Fruit fly (Drosophila melanogaster) whole organism, adult: Measurements from ENCODE around the gene janA.
A peak's percentile ranks its signal among the peaks of the same experiment; 100 is the strongest.

Source experiments
- CG11617 ChIP-seq: fragments of 200-800 bp; sonication (Bioruptor generic); optimal IDR thresholded peaks from 2 replicates; lab custom pipeline; 2017; ENCODE audit warnings: mild to moderate bottlenecking, missing biosample characterization, missing genetic modification reagents, missing genetic modification characterization
- CG12768 ChIP-seq: fragments of 200-800 bp; sonication (Bioruptor generic); optimal IDR thresholded peaks from 2 replicates; lab custom pipeline; 2017; ENCODE audit warnings: missing biosample characterization, missing genetic modification characterization, mild to moderate bottlenecking, moderate library complexity, missing genetic modification reagents
- CG14711 ChIP-seq: fragments of 200-800 bp; sonication (Bioruptor generic); optimal IDR thresholded peaks from 2 replicates; lab custom pipeline; 2018; ENCODE audit warnings: missing biosample characterization, mild to moderate bottlenecking, missing genetic modification characterization, moderate library complexity
- CG1620 ChIP-seq: fragments of 200-800 bp; sonication (Bioruptor generic); optimal IDR thresholded peaks from 2 replicates; lab custom pipeline; 2016; ENCODE audit warnings: missing biosample characterization, missing genetic modification characterization
- CG33017 ChIP-seq: fragments of 200-800 bp; sonication (Bioruptor generic); optimal IDR thresholded peaks from 2 replicates; lab custom pipeline; 2018; ENCODE audit warnings: missing biosample characterization, mild to moderate bottlenecking, missing genetic modification characterization, moderate library complexity
- CG5204 ChIP-seq: fragments of 200-800 bp; sonication (Bioruptor generic); optimal IDR thresholded peaks from 2 replicates; lab custom pipeline; 2016; ENCODE audit warnings: missing biosample characterization, missing genetic modification characterization
- CG7045 ChIP-seq: fragments of 200-800 bp; sonication (Bioruptor generic); optimal IDR thresholded peaks from 2 replicates; lab custom pipeline; 2017; ENCODE audit warnings: missing biosample characterization, mild to moderate bottlenecking, missing genetic modification characterization
- CG7101 ChIP-seq: fragments of 200-800 bp; sonication (Bioruptor generic); optimal IDR thresholded peaks from 2 replicates; lab custom pipeline; 2018; ENCODE audit warnings: missing biosample characterization, mild to moderate bottlenecking, missing genetic modification characterization, moderate library complexity
- Clk ChIP-seq: fragments of 200-800 bp; sonication (Bioruptor generic); optimal IDR thresholded peaks from 2 replicates; lab custom pipeline; 2017; ENCODE audit warnings: missing biosample characterization, missing genetic modification characterization
- Crg-1 ChIP-seq: fragments of 200-800 bp; sonication (Bioruptor generic); optimal IDR thresholded peaks from 2 replicates; lab custom pipeline; 2016; ENCODE audit warnings: missing biosample characterization, missing genetic modification characterization
- Hr96 ChIP-seq: fragments of 200-800 bp; sonication (Bioruptor generic); optimal IDR thresholded peaks from 2 replicates; lab custom pipeline; 2016; ENCODE audit warnings: missing biosample characterization, missing genetic modification characterization
- Mnt ChIP-seq: fragments of 200-800 bp; sonication (Bioruptor generic); optimal IDR thresholded peaks from 2 replicates; lab custom pipeline; 2016; ENCODE audit warnings: missing biosample characterization, mild to moderate bottlenecking, missing genetic modification characterization
- bab1 ChIP-seq: fragments of 200-800 bp; sonication (Bioruptor generic); optimal IDR thresholded peaks from 3 replicates; lab custom pipeline; 2019; ENCODE audit warnings: missing biosample characterization, mild to moderate bottlenecking, missing genetic modification characterization, moderate library complexity
- cic ChIP-seq: fragments of 200-800 bp; sonication (Bioruptor generic); optimal IDR thresholded peaks from 2 replicates; lab custom pipeline; 2017; ENCODE audit warnings: missing biosample characterization, mild to moderate bottlenecking, missing genetic modification characterization, moderate library complexity
- cnc ChIP-seq, 2 experiments: fragments of >200 bp; optimal IDR thresholded peaks; 2 replicates each; lab custom pipeline; 2017
- kay ChIP-seq: fragments of 200-800 bp; sonication (Bioruptor generic); peaks from one replicate; lab custom pipeline; 2016; ENCODE audit warnings: missing biosample characterization, missing genetic modification characterization, borderline replicate concordance
- ovo ChIP-seq: fragments of 200-800 bp; sonication (Bioruptor generic); optimal IDR thresholded peaks from 2 replicates; lab custom pipeline; 2016; ENCODE audit warnings: missing biosample characterization, missing genetic modification characterization
- pad ChIP-seq: fragments of 200-800 bp; sonication (Bioruptor generic); optimal IDR thresholded peaks from 3 replicates; lab custom pipeline; 2017; ENCODE audit warnings: missing biosample characterization, missing genetic modification characterization, mild to moderate bottlenecking, moderate library complexity, missing genetic modification reagents
- tj ChIP-seq: fragments of 200-800 bp; sonication (Bioruptor generic); optimal IDR thresholded peaks from 3 replicates; lab custom pipeline; 2017; ENCODE audit warnings: missing biosample characterization, mild to moderate bottlenecking, missing genetic modification characterization, moderate library complexity
- toe ChIP-seq: fragments of 200-800 bp; sonication (Bioruptor generic); optimal IDR thresholded peaks from 2 replicates; lab custom pipeline; 2016; ENCODE audit warnings: missing biosample characterization, missing genetic modification characterization

janA gene

DNA sequence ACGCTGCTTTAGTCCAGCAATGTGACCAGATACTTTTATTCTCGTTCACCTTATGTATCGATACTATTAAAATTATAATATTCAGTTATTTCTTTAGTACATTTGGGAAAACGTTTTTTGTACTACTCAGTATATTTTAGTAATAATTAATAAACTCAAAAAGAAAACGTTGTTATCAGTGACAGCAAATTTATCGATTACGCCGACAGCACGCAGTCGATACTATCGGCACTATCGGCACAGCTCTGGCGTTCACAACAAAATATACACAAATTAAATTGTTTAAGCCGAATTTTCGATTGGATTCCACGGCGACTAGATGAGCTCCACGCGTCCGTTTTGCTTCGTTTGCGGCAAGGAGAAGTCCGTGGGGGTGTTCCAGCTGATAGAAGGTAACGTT lies at the start of gene janA, which contains the start of the genes Sry-alpha and Sry-beta:
TSS of gene janA (minus strand) at position 40 of the 400 bp plus-strand sequence.
TSS of gene Sry-alpha (plus strand) at position 226 of the 400 bp plus-strand sequence.
TSS of gene Sry-beta (plus strand) at position 226 of the 400 bp plus-strand sequence.
- TF ChIP-seq CG33017 (tag; lab: Kevin White, UChicago) (no peak), cnc (optimal IDR thresholded peaks at IDR 0.05; lab: Kevin White, UChicago) (no peak), bab1 (GFP tag; lab: Kevin White, UChicago) (peak; percentile 65), CG12768 (no peak), CG14711 (tag; lab: Kevin White, UChicago) (peak; percentile 19), cic (GFP tag; lab: Kevin White, UChicago) (no peak), Clk (GFP tag; lab: Kevin White, UChicago) (no peak), CG5204 (GFP tag; lab: Kevin White, UChicago) (no peak), CG7101 (peak; percentile 0), Crg-1 (GFP tag; lab: Kevin White, UChicago) (peak; percentile 45), kay (no peak), pad (GFP tag; lab: Kevin White, UChicago) (no peak), CG7045 (GFP tag; lab: Kevin White, UChicago) (no peak), CG11617 (peak; percentile 20), tj (GFP tag; lab: Kevin White, UChicago) (no peak), toe (no peak), Mnt (peak; percentile 33), Hr96 (no peak), ovo (no peak), CG1620 (GFP tag; lab: Kevin White, UChicago) (peak; percentile 45)

DNA sequence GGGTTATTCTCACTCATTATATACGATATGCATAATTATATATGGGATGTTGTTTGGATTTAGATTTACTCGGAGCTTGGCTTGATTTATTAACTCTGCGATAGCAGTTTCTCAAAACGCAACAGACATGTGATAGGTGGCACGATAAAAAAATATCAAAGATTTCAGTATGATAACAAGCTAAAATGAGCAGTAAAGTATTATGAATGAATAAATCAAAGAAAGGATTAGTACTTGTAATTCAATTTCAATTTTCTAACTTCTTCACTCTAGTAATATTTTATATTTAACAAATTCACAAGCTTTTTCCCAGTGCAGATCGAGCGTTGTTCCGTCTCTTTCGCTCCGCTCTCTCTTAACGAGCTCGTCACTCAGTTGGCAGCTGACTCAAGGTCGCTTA lies 44.8 kb upstream of the janA start:
- TF ChIP-seq Clk (GFP tag; lab: Kevin White, UChicago) = no peak
- peak; percentile 20 for TF ChIP-seq toe
- TF ChIP-seq CG11617 = peak; percentile 32
- no peak for TF ChIP-seq Crg-1 (GFP tag; lab: Kevin White, UChicago)
- peak; percentile 35 for TF ChIP-seq CG7101
- TF ChIP-seq CG33017 (tag; lab: Kevin White, UChicago) = no peak
- TF ChIP-seq CG7045 (GFP tag; lab: Kevin White, UChicago) = peak; percentile 56
- peak; percentile 64 for TF ChIP-seq kay
- TF ChIP-seq CG5204 (GFP tag; lab: Kevin White, UChicago) = peak; percentile 66
- TF ChIP-seq cic (GFP tag; lab: Kevin White, UChicago) = peak; percentile 18

DNA sequence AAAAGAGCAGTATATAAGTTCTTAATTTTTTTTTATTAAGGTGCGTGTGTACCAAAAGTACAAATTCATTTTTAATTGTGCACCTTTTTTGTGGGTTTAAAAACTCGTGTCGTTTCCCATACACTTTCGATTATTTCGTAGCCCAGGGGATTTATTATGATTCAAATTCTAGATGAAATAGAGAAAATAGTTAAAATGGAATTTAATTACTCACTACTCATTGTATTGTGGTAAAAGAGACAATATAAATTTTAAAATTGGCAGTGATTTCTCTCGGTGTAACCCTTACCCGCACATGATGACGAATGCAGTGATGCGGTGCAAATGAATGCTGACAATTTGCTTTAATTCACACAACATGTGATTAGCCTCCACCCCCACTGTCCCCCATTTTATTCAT lies 43.9 kb upstream of the janA start:
- TF ChIP-seq pad (GFP tag; lab: Kevin White, UChicago) = no peak
- peak; percentile 3 for TF ChIP-seq CG7045 (GFP tag; lab: Kevin White, UChicago)
- no peak for TF ChIP-seq CG11617
- no peak for TF ChIP-seq CG7101
- TF ChIP-seq CG1620 (GFP tag; lab: Kevin White, UChicago) = no peak
- no peak for TF ChIP-seq CG33017 (tag; lab: Kevin White, UChicago)
- TF ChIP-seq bab1 (GFP tag; lab: Kevin White, UChicago) = no peak
- TF ChIP-seq ovo = no peak
- no peak for TF ChIP-seq Mnt
- peak; percentile 12 for TF ChIP-seq CG14711 (tag; lab: Kevin White, UChicago)
- peak; percentile 20 for TF ChIP-seq CG5204 (GFP tag; lab: Kevin White, UChicago)
- TF ChIP-seq Clk (GFP tag; lab: Kevin White, UChicago) = no peak

DNA sequence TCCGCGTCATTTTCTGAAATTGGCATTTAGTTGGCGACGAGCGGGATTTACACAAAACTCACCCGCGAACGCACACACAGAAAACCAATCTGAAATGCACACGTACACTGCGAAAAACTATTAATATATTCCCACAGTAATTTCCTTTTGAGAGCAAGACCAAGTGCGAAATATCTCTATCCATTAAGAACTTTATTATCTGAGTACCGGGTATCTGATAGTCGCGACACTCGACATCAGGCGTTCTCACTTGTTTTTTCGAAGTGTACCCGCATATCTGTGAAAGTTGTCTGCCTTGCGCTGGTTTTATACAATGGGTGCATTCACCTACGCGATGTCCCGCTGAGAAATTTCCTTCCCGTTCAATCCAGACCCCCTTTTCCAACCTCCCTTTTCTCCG lies 36.8 kb upstream of the janA start:
- TF ChIP-seq CG1620 (GFP tag; lab: Kevin White, UChicago) (no peak), cnc (optimal IDR thresholded peaks at IDR 0.05; lab: Kevin White, UChicago) (no peak), CG7045 (GFP tag; lab: Kevin White, UChicago) (no peak), pad (GFP tag; lab: Kevin White, UChicago) (no peak), bab1 (GFP tag; lab: Kevin White, UChicago) (no peak)

DNA sequence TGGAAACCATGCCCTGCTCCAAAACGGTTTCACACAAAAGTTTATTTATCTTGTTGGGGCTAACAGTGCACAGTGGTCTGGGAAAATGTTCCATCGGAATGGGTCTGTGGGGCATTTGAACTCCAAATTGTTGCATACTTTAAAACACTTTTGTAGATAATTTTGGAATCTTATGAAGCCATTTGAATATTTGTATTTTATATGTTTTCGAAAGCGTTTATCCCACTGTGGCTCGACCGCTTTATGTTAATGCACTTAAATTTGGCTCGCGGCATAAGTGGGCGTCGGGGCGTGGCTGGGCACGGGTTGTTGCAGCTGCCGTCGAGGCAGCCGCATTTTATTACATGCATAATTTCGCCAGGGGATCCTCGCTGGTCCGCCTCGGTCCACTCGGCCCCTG lies 32.5 kb upstream of the janA start:
- TF ChIP-seq CG1620 (GFP tag; lab: Kevin White, UChicago) = no peak
- TF ChIP-seq kay = no peak
- no peak for TF ChIP-seq Clk (GFP tag; lab: Kevin White, UChicago)
- TF ChIP-seq Crg-1 (GFP tag; lab: Kevin White, UChicago) = no peak

DNA sequence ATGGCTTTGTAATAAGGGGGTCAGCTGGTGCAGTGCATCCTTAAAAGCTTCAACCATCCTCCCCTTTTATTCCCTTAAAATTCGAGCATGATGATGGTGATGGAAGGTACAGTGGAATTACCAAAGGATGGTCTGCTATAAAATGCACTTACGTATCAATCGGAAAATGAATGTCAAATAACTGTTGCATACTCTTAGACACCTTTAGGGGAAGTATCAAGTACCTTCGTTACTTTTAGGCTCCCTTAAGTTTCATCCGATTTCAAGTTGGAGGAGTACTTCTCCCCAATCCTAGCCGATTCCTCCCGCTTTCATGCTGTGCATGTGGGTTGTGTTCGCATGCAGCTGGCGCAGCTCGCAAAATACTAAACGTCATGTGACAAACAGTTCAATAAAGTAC lies 30.9 kb upstream of the janA start:
- TF ChIP-seq bab1 (GFP tag; lab: Kevin White, UChicago) (no peak), CG11617 (no peak), cnc (optimal IDR thresholded peaks at IDR 0.05; lab: Kevin White, UChicago) (no peak), tj (GFP tag; lab: Kevin White, UChicago) (no peak), CG7101 (no peak), CG5204 (GFP tag; lab: Kevin White, UChicago) (no peak), ovo (no peak), CG14711 (tag; lab: Kevin White, UChicago) (no peak), Clk (GFP tag; lab: Kevin White, UChicago) (no peak)

DNA sequence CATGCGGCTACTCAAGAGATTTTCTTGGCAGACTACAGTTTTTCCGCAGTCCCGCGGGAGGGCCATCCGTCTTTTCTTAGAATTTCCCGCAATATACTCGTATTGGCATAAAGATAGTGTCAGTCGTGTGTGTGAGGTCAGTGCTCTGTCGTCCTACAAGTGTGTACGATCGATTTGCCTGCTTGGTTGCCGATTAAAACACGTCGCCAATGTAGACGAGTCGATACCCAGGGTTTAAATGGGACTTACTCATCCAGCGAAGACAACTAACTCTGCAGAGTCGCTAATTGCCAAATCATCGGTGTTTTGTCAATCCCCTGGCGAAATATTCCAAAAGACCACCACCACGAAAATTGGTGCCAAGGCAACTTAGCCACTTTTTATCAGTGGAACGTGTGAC lies 26.7 kb upstream of the janA start:
- TF ChIP-seq CG7045 (GFP tag; lab: Kevin White, UChicago) = no peak

DNA sequence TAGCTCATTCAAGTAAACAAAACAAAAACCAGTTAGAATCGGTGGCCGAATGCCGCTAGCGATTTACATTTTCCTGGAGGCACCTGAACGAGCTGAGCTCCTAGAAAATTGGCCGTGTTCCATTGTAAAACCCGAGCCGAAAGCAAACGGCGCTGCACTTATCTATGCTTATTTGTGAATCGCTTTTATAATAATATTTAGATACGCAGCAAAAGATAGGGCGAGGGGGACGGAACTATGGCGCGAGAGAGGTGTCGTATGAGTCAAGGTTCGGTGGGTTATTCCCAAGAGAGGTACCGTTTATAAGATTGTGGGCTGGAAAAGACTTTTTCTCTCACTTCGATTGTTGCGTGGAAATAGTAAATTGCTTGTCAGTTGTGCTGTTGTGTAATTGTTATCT lies 24.4 kb upstream of the janA start:
- no peak for TF ChIP-seq CG12768
- TF ChIP-seq ovo = no peak
- TF ChIP-seq CG1620 (GFP tag; lab: Kevin White, UChicago) = no peak
- TF ChIP-seq pad (GFP tag; lab: Kevin White, UChicago) = no peak
- TF ChIP-seq CG7101 = no peak
- no peak for TF ChIP-seq kay
- TF ChIP-seq cnc (optimal IDR thresholded peaks at IDR 0.05; lab: Kevin White, UChicago) = no peak
- no peak for TF ChIP-seq Mnt
- no peak for TF ChIP-seq CG7045 (GFP tag; lab: Kevin White, UChicago)
- TF ChIP-seq Crg-1 (GFP tag; lab: Kevin White, UChicago) = no peak
